Fruit fly (Drosophila melanogaster) whole organism, embryonic: ENCODE results near the gene CG33111.
A peak's percentile ranks its signal among the peaks of the same experiment; 100 is the strongest.

Experiments
- Bteb2 ChIP-seq: fragments of 200-800 bp; sonication (Bioruptor generic); optimal IDR thresholded peaks from 2 replicates; lab custom pipeline; 2016; ENCODE audit warnings: missing biosample characterization, missing genetic modification characterization
- CG10959 ChIP-seq: fragments of 200-800 bp; sonication (Bioruptor generic); IDR thresholded peaks from 2 replicates; pipeline ENCODE4 v1.3.6; 2022; ENCODE audit warnings: missing biosample characterization, missing genetic modification characterization
- CG12071 ChIP-seq: fragments of 200-800 bp; sonication (Bioruptor generic); optimal IDR thresholded peaks from 3 replicates; lab custom pipeline; 2018; ENCODE audit warnings: missing biosample characterization, mild to moderate bottlenecking, missing genetic modification characterization
- CG13775 ChIP-seq: fragments of 200-800 bp; sonication (Bioruptor generic); optimal IDR thresholded peaks from 3 replicates; lab custom pipeline; 2017; ENCODE audit warnings: missing biosample characterization, mild to moderate bottlenecking, missing genetic modification characterization
- CG15601 ChIP-seq: fragments of 200-800 bp; sonication (Bioruptor generic); optimal IDR thresholded peaks from 3 replicates; lab custom pipeline; 2019; ENCODE audit warnings: missing biosample characterization, mild to moderate bottlenecking, missing genetic modification characterization, moderate library complexity
- CG17328 ChIP-seq: fragments of 200-800 bp; sonication (Bioruptor generic); IDR thresholded peaks from 2 replicates; pipeline ENCODE4 v1.3.6; 2022; ENCODE audit warnings: missing biosample characterization, missing genetic modification characterization
- CG18262 ChIP-seq: fragments of 200-800 bp; optimal IDR thresholded peaks from 3 replicates; lab custom pipeline; 2019; ENCODE audit warnings: missing biosample characterization, mild to moderate bottlenecking, missing genetic modification characterization, moderate library complexity
- CG30403 ChIP-seq: fragments of 200-800 bp; sonication (Bioruptor generic); optimal IDR thresholded peaks from 3 replicates; lab custom pipeline; 2016; ENCODE audit warnings: missing biosample characterization, missing genetic modification characterization
- CG31388 ChIP-seq: fragments of 200-800 bp; sonication (Bioruptor generic); optimal IDR thresholded peaks from 2 replicates; lab custom pipeline; 2016; ENCODE audit warnings: missing biosample characterization, missing genetic modification characterization
- CG4328 ChIP-seq: fragments of 200-800 bp; sonication (Bioruptor generic); optimal IDR thresholded peaks from 3 replicates; lab custom pipeline; 2017; ENCODE audit warnings: missing biosample characterization, missing genetic modification reagents, missing genetic modification characterization
- CG4360 ChIP-seq: fragments of 200-800 bp; sonication (Bioruptor generic); IDR thresholded peaks from 2 replicates; pipeline ENCODE4 v1.3.6; 2022; ENCODE audit warnings: missing biosample characterization, missing genetic modification characterization
- CG5180 ChIP-seq: fragments of 200-800 bp; sonication (Bioruptor generic); optimal IDR thresholded peaks from 3 replicates; lab custom pipeline; 2017; ENCODE audit warnings: missing biosample characterization, missing genetic modification characterization, mild to moderate bottlenecking, moderate library complexity, missing genetic modification reagents
- CG6272 ChIP-seq: fragments of 200-800 bp; sonication (Bioruptor generic); IDR thresholded peaks from 2 replicates; pipeline ENCODE4 v1.3.6; 2022; ENCODE audit warnings: missing biosample characterization, missing genetic modification characterization
- CG6654 ChIP-seq: fragments of 200-800 bp; sonication (Bioruptor generic); optimal IDR thresholded peaks from 2 replicates; lab custom pipeline; 2017; ENCODE audit warnings: missing biosample characterization, mild to moderate bottlenecking, missing genetic modification characterization
- CG6813 ChIP-seq: fragments of 200-800 bp; sonication (Bioruptor generic); optimal IDR thresholded peaks from 2 replicates; lab custom pipeline; 2017; ENCODE audit warnings: missing biosample characterization, missing genetic modification characterization, mild to moderate bottlenecking, moderate library complexity, missing genetic modification reagents
- Dbx ChIP-seq: fragments of 200-800 bp; sonication (Bioruptor generic); IDR thresholded peaks from 3 replicates; pipeline ENCODE4 v1.3.6; 2022; ENCODE audit warnings: missing biosample characterization, missing genetic modification characterization
- Eip74EF ChIP-seq, 2 experiments: fragments of 200-800 bp in 1 of 2; fragments of >200 bp in 1 of 2; sonication (Bioruptor generic) in 1 of 2; optimal IDR thresholded peaks; 2 replicates each; lab custom pipeline; 2017 to 2019; ENCODE audit warnings: missing biosample characterization in 2 of 2, missing genetic modification characterization in 2 of 2, mild to moderate bottlenecking in 1 of 2, moderate library complexity in 1 of 2
- Fer3 ChIP-seq: fragments of 200-800 bp; sonication (Bioruptor generic); optimal IDR thresholded peaks from 2 replicates; lab custom pipeline; 2018; ENCODE audit warnings: missing biosample characterization, mild to moderate bottlenecking, missing genetic modification characterization, moderate library complexity
- Hmr ChIP-seq: fragments of 200-800 bp; sonication (Bioruptor generic); optimal IDR thresholded peaks from 3 replicates; lab custom pipeline; 2017; ENCODE audit warnings: mild to moderate bottlenecking, missing biosample characterization, missing genetic modification reagents, missing genetic modification characterization
- Hsf ChIP-seq: fragments of 200-800 bp; sonication (Bioruptor generic); optimal IDR thresholded peaks from 3 replicates; lab custom pipeline; 2016; ENCODE audit warnings: missing biosample characterization, missing genetic modification characterization
- Max ChIP-seq: fragments of 200-800 bp; sonication (Bioruptor generic); optimal IDR thresholded peaks from 2 replicates; lab custom pipeline; 2016; ENCODE audit warnings: missing biosample characterization, mild to moderate bottlenecking, missing genetic modification characterization
- Med ChIP-seq: fragments of 200-800 bp; sonication (Bioruptor generic); peaks from one replicate; lab custom pipeline; 2016; ENCODE audit warnings: missing biosample characterization, missing genetic modification characterization, mild to moderate bottlenecking, inconsistent platforms, moderate library complexity
- NC2α ChIP-seq: fragments of 200-800 bp; sonication (Bioruptor generic); optimal IDR thresholded peaks from 2 replicates; lab custom pipeline; 2016; ENCODE audit warnings: missing biosample characterization, missing genetic modification characterization
- Rx ChIP-seq: fragments of 200-800 bp; sonication (Bioruptor generic); IDR thresholded peaks from 2 replicates; pipeline ENCODE4 v1.3.6; 2022; ENCODE audit warnings: missing biosample characterization, missing genetic modification characterization
- YL-1 ChIP-seq: fragments of 200-800 bp; sonication (Bioruptor generic); optimal IDR thresholded peaks from 3 replicates; lab custom pipeline; 2017; ENCODE audit warnings: missing biosample characterization, mild to moderate bottlenecking, missing genetic modification characterization
- al ChIP-seq: fragments of 200-800 bp; sonication (Bioruptor generic); IDR thresholded peaks from 2 replicates; pipeline ENCODE4 v1.3.6; 2022; ENCODE audit warnings: missing biosample characterization, missing genetic modification characterization
- aop ChIP-seq: fragments of 200-800 bp; sonication (Bioruptor generic); IDR thresholded peaks from 2 replicates; pipeline ENCODE4 v1.3.6; 2022; ENCODE audit warnings: missing biosample characterization, missing genetic modification characterization
- az2 ChIP-seq: fragments of 200-800 bp; sonication (Bioruptor generic); optimal IDR thresholded peaks from 3 replicates; lab custom pipeline; 2016; ENCODE audit warnings: missing biosample characterization, missing genetic modification characterization
- cas ChIP-seq: fragments of 200-800 bp; sonication (Bioruptor generic); IDR thresholded peaks from 2 replicates; pipeline ENCODE4 v1.3.6; 2022; ENCODE audit warnings: missing biosample characterization, missing genetic modification characterization
- chif ChIP-seq, 2 experiments: fragments of 200-800 bp; sonication (Bioruptor generic); optimal IDR thresholded peaks; 3 replicates each; lab custom pipeline; 2016; ENCODE audit warnings: missing biosample characterization in 2 of 2, missing genetic modification characterization in 2 of 2
- danr ChIP-seq: fragments of 200-800 bp; sonication (Bioruptor generic); IDR thresholded peaks from 2 replicates; pipeline ENCODE4 v1.3.6; 2022; ENCODE audit warnings: missing biosample characterization, missing genetic modification characterization
- dysf ChIP-seq: fragments of 200-800 bp; sonication (Bioruptor generic); IDR thresholded peaks from 3 replicates; pipeline ENCODE4 v1.3.6; 2022; ENCODE audit warnings: missing biosample characterization, missing genetic modification characterization
- eve ChIP-seq, 2 experiments: fragments of >200 bp; optimal IDR thresholded peaks; 2 replicates each; lab custom pipeline; 2017; ENCODE audit warnings: missing biosample characterization in 2 of 2, missing genetic modification characterization in 2 of 2
- fd102C ChIP-seq: fragments of 200-800 bp; sonication (Bioruptor generic); optimal IDR thresholded peaks from 2 replicates; lab custom pipeline; 2018; ENCODE audit warnings: missing biosample characterization, mild to moderate bottlenecking, missing genetic modification characterization, moderate library complexity
- gce ChIP-seq: fragments of 200-800 bp; sonication (Bioruptor generic); IDR thresholded peaks from 3 replicates; pipeline ENCODE4 v1.3.6; 2022; ENCODE audit warnings: missing biosample characterization, missing genetic modification characterization
- gcm ChIP-seq: fragments of 200-800 bp; sonication (Bioruptor generic); optimal IDR thresholded peaks from 2 replicates; lab custom pipeline; 2019; ENCODE audit warnings: missing biosample characterization, mild to moderate bottlenecking, missing genetic modification characterization, moderate library complexity
- hkb ChIP-seq, 2 experiments: fragments of 200-800 bp in 1 of 2; fragments of >200 bp in 1 of 2; sonication (Bioruptor generic) in 1 of 2; IDR thresholded peaks in 1 of 2; optimal IDR thresholded peaks in 1 of 2; 2 replicates each; pipeline versions ENCODE4 v1.3.6 to Lab custom; 2017 to 2022; ENCODE audit warnings: missing biosample characterization in 1 of 2, missing genetic modification characterization in 1 of 2
- kah ChIP-seq: fragments of 200-800 bp; sonication (Bioruptor generic); optimal IDR thresholded peaks from 2 replicates; lab custom pipeline; 2018; ENCODE audit warnings: missing biosample characterization, mild to moderate bottlenecking, missing genetic modification characterization
- klu ChIP-seq: fragments of 200-800 bp; sonication (Bioruptor generic); IDR thresholded peaks from 2 replicates; pipeline ENCODE4 v1.3.6; 2022; ENCODE audit warnings: missing biosample characterization, missing genetic modification characterization
- phol ChIP-seq: fragments of 200-800 bp; sonication (Bioruptor generic); optimal IDR thresholded peaks from 3 replicates; lab custom pipeline; 2018; ENCODE audit warnings: missing biosample characterization, mild to moderate bottlenecking, missing genetic modification characterization, moderate library complexity
- sc ChIP-seq, 3 experiments: fragments of >200 bp in 2 of 3; fragments of 200-800 bp in 1 of 3; sonication (Bioruptor generic) in 1 of 3; optimal IDR thresholded peaks; 2 replicates in 2 of 3; 3 replicates in 1 of 3; lab custom pipeline; 2017; ENCODE audit warnings: mild to moderate bottlenecking in 1 of 3, missing biosample characterization in 1 of 3, missing genetic modification characterization in 1 of 3, missing genetic modification reagents in 1 of 3
- seq ChIP-seq: fragments of 200-800 bp; sonication (Bioruptor generic); IDR thresholded peaks from 2 replicates; pipeline ENCODE4 v1.3.6; 2022; ENCODE audit warnings: missing biosample characterization, missing genetic modification characterization
- slbo ChIP-seq: fragments of 200-800 bp; sonication (Bioruptor generic); IDR thresholded peaks from 2 replicates; pipeline ENCODE4 v1.3.6; 2022; ENCODE audit warnings: missing biosample characterization, missing genetic modification characterization
- slou ChIP-seq: fragments of 200-800 bp; sonication (Bioruptor generic); optimal IDR thresholded peaks from 3 replicates; lab custom pipeline; 2016; ENCODE audit warnings: missing biosample characterization, missing genetic modification characterization
- sqz ChIP-seq: fragments of 200-800 bp; sonication (Bioruptor generic); optimal IDR thresholded peaks from 3 replicates; lab custom pipeline; 2018; ENCODE audit warnings: missing biosample characterization, mild to moderate bottlenecking, missing genetic modification characterization
- unpg ChIP-seq: fragments of 200-800 bp; sonication (Bioruptor generic); optimal IDR thresholded peaks from 3 replicates; lab custom pipeline; 2018; ENCODE audit warnings: missing biosample characterization, mild to moderate bottlenecking, missing genetic modification characterization, moderate library complexity
- vnd ChIP-seq: fragments of 200-800 bp; sonication (Bioruptor generic); IDR thresholded peaks from 3 replicates; pipeline ENCODE4 v1.3.6; 2022; ENCODE audit warnings: missing biosample characterization, missing genetic modification characterization; ENCODE audit not compliant: partially characterized antibody
- wdn ChIP-seq: fragments of 200-800 bp; sonication (Bioruptor generic); IDR thresholded peaks from 2 replicates; pipeline ENCODE4 v1.3.6; 2022; ENCODE audit warnings: missing biosample characterization, missing genetic modification characterization
- wor ChIP-seq: fragments of 200-800 bp; sonication (Bioruptor generic); IDR thresholded peaks from 2 replicates; pipeline ENCODE4 v1.3.6; 2022; ENCODE audit warnings: missing biosample characterization, missing genetic modification characterization
- zfh1 ChIP-seq: fragments of 200-800 bp; sonication (Bioruptor generic); IDR thresholded peaks from 3 replicates; pipeline ENCODE4 v1.3.6; 2022; ENCODE audit warnings: missing biosample characterization, missing genetic modification characterization

The CG33111 gene

dm6 chr3R:23752728-23753127 lies 66.3 kb downstream of the CG33111 start, which contains the start of the genes RanBP3 and Rpt5 (continued):
- no peak for TF ChIP-seq CG18262 (tag; lab: Kevin White, UChicago)
- no peak for TF ChIP-seq CG13775 (GFP tag; lab: Kevin White, UChicago)
- TF ChIP-seq sc (optimal IDR thresholded peaks at IDR 0.05; lab: Kevin White, UChicago) = no peak
- no peak for TF ChIP-seq sc (GFP tag; optimal IDR thresholded peaks at IDR 0.05; lab: Kevin White, UChicago)
- no peak for TF ChIP-seq seq (GFP tag; lab: Robert Waterston, UW)
- no peak for TF ChIP-seq wor
- TF ChIP-seq cas (GFP tag; lab: Robert Waterston, UW) = no peak
- no peak for TF ChIP-seq CG4360 (GFP tag; lab: Robert Waterston, UW)
- no peak for TF ChIP-seq CG10959 (GFP tag; lab: Robert Waterston, UW)
- TF ChIP-seq Fer3 = peak; percentile 48
- TF ChIP-seq Hmr (GFP tag; lab: Kevin White, UChicago) = peak; percentile 65
- peak; percentile 63 for TF ChIP-seq vnd (GFP tag; lab: Robert Waterston, UW)
- TF ChIP-seq gcm (GFP tag; lab: Kevin White, UChicago) = no peak
- TF ChIP-seq CG12071 = no peak
- TF ChIP-seq YL-1 = peak; percentile 91
- TF ChIP-seq NC2α (GFP tag; lab: Kevin White, UChicago) = peak; percentile 31
- peak; percentile 17; the same call in 1 of the 3 replicates for TF ChIP-seq gce
- TF ChIP-seq Max = peak; percentile 27
- TF ChIP-seq sqz (GFP tag; lab: Kevin White, UChicago) = no peak
- no peak for TF ChIP-seq CG17328 (GFP tag; lab: Robert Waterston, UW)
- peak; percentile 10 for TF ChIP-seq az2 (GFP tag; lab: Kevin White, UChicago)
- TF ChIP-seq CG30403 = peak; percentile 61
- no peak for TF ChIP-seq Rx (GFP tag; lab: Robert Waterston, UW)
- no peak for TF ChIP-seq hkb (optimal IDR thresholded peaks at IDR 0.05; lab: Kevin White, UChicago)
- TF ChIP-seq hkb (GFP tag; IDR thresholded peaks at IDR 0.05; lab: Robert Waterston, UW) = 0 out of 2 replicates have a peak, but pooled peaks have one; percentile 20
- no peak for TF ChIP-seq klu (GFP tag; lab: Robert Waterston, UW)
- TF ChIP-seq CG5180 (GFP tag; lab: Kevin White, UChicago) = no peak
- no peak for TF ChIP-seq CG6813 (GFP tag; lab: Kevin White, UChicago)
- no peak for TF ChIP-seq unpg (GFP tag; lab: Kevin White, UChicago)
- TF ChIP-seq Dbx (GFP tag; lab: Robert Waterston, UW) = peak; percentile 59; the same call in 2 of the 3 replicates
- TF ChIP-seq CG6272 (GFP tag; lab: Robert Waterston, UW) = peak; percentile 38; the same call in 1 of the 2 replicates
- TF ChIP-seq kah (GFP tag; lab: Kevin White, UChicago) = no peak
- TF ChIP-seq Hsf (GFP tag; lab: Kevin White, UChicago) = peak; percentile 66
- TF ChIP-seq danr (GFP tag; lab: Robert Waterston, UW) = no peak
- peak; percentile 38; the same call in 1 of the 3 replicates for TF ChIP-seq zfh1
- TF ChIP-seq phol (tag; lab: Kevin White, UChicago) = peak; percentile 61
- TF ChIP-seq wdn = peak; percentile 45; the same call in 1 of the 2 replicates
- TF ChIP-seq slbo (GFP tag; lab: Robert Waterston, UW) = peak; percentile 83
- TF ChIP-seq al (GFP tag; lab: Robert Waterston, UW) = peak; percentile 37; the same call in 1 of the 2 replicates
- TF ChIP-seq chif (GFP tag; optimal IDR thresholded peaks at IDR 0.05; lab: Kevin White, UChicago) = no peak
- no peak for TF ChIP-seq slou (GFP tag; lab: Kevin White, UChicago)
- TF ChIP-seq CG6654 (GFP tag; lab: Kevin White, UChicago) = no peak
- no peak for TF ChIP-seq CG15601 (tag; lab: Kevin White, UChicago)
- TF ChIP-seq Med (GFP tag; lab: Kevin White, UChicago) = peak; percentile 96
- TF ChIP-seq aop (GFP tag; lab: Robert Waterston, UW) = no peak
- no peak for TF ChIP-seq eve (GFP tag; optimal IDR thresholded peaks at IDR 0.05; lab: Kevin White, UChicago)
- peak; percentile 60 for TF ChIP-seq Bteb2
- TF ChIP-seq CG31388 (GFP tag; lab: Kevin White, UChicago) = no peak
- TF ChIP-seq fd102C (GFP tag; lab: Kevin White, UChicago) = no peak
- TF ChIP-seq CG4328 (GFP tag; lab: Kevin White, UChicago) = no peak
- TF ChIP-seq Eip74EF (GFP tag; optimal IDR thresholded peaks at IDR 0.05; lab: Kevin White, UChicago) = no peak
- TF ChIP-seq dysf (GFP tag; lab: Robert Waterston, UW) = peak; percentile 35; the same call in 1 of the 3 replicates
